Fruit fly (Drosophila melanogaster) whole organism, adult: Measurements from ENCODE around the gene CG34290.

Experiments used
- CG11617 ChIP-seq: fragments of 200-800 bp; sonication (Bioruptor generic); optimal IDR thresholded peaks from 2 replicates; lab custom pipeline; 2017; ENCODE audit warnings: mild to moderate bottlenecking, missing biosample characterization, missing genetic modification reagents, missing genetic modification characterization
- CG12768 ChIP-seq: fragments of 200-800 bp; sonication (Bioruptor generic); optimal IDR thresholded peaks from 2 replicates; lab custom pipeline; 2017; ENCODE audit warnings: missing biosample characterization, missing genetic modification characterization, mild to moderate bottlenecking, moderate library complexity, missing genetic modification reagents
- CG14711 ChIP-seq: fragments of 200-800 bp; sonication (Bioruptor generic); optimal IDR thresholded peaks from 2 replicates; lab custom pipeline; 2018; ENCODE audit warnings: missing biosample characterization, mild to moderate bottlenecking, missing genetic modification characterization, moderate library complexity
- CG1620 ChIP-seq: fragments of 200-800 bp; sonication (Bioruptor generic); optimal IDR thresholded peaks from 2 replicates; lab custom pipeline; 2016; ENCODE audit warnings: missing biosample characterization, missing genetic modification characterization
- CG33017 ChIP-seq: fragments of 200-800 bp; sonication (Bioruptor generic); optimal IDR thresholded peaks from 2 replicates; lab custom pipeline; 2018; ENCODE audit warnings: missing biosample characterization, mild to moderate bottlenecking, missing genetic modification characterization, moderate library complexity
- CG5204 ChIP-seq: fragments of 200-800 bp; sonication (Bioruptor generic); optimal IDR thresholded peaks from 2 replicates; lab custom pipeline; 2016; ENCODE audit warnings: missing biosample characterization, missing genetic modification characterization
- CG7045 ChIP-seq: fragments of 200-800 bp; sonication (Bioruptor generic); optimal IDR thresholded peaks from 2 replicates; lab custom pipeline; 2017; ENCODE audit warnings: missing biosample characterization, mild to moderate bottlenecking, missing genetic modification characterization
- CG7101 ChIP-seq: fragments of 200-800 bp; sonication (Bioruptor generic); optimal IDR thresholded peaks from 2 replicates; lab custom pipeline; 2018; ENCODE audit warnings: missing biosample characterization, mild to moderate bottlenecking, missing genetic modification characterization, moderate library complexity
- Clk ChIP-seq: fragments of 200-800 bp; sonication (Bioruptor generic); optimal IDR thresholded peaks from 2 replicates; lab custom pipeline; 2017; ENCODE audit warnings: missing biosample characterization, missing genetic modification characterization
- Crg-1 ChIP-seq: fragments of 200-800 bp; sonication (Bioruptor generic); optimal IDR thresholded peaks from 2 replicates; lab custom pipeline; 2016; ENCODE audit warnings: missing biosample characterization, missing genetic modification characterization
- Hr96 ChIP-seq: fragments of 200-800 bp; sonication (Bioruptor generic); optimal IDR thresholded peaks from 2 replicates; lab custom pipeline; 2016; ENCODE audit warnings: missing biosample characterization, missing genetic modification characterization
- Mnt ChIP-seq: fragments of 200-800 bp; sonication (Bioruptor generic); optimal IDR thresholded peaks from 2 replicates; lab custom pipeline; 2016; ENCODE audit warnings: missing biosample characterization, mild to moderate bottlenecking, missing genetic modification characterization
- bab1 ChIP-seq: fragments of 200-800 bp; sonication (Bioruptor generic); optimal IDR thresholded peaks from 3 replicates; lab custom pipeline; 2019; ENCODE audit warnings: missing biosample characterization, mild to moderate bottlenecking, missing genetic modification characterization, moderate library complexity
- cic ChIP-seq: fragments of 200-800 bp; sonication (Bioruptor generic); optimal IDR thresholded peaks from 2 replicates; lab custom pipeline; 2017; ENCODE audit warnings: missing biosample characterization, mild to moderate bottlenecking, missing genetic modification characterization, moderate library complexity
- cnc ChIP-seq, 2 experiments: fragments of >200 bp; optimal IDR thresholded peaks; 2 replicates each; lab custom pipeline; 2017
- kay ChIP-seq: fragments of 200-800 bp; sonication (Bioruptor generic); peaks from one replicate; lab custom pipeline; 2016; ENCODE audit warnings: missing biosample characterization, missing genetic modification characterization, borderline replicate concordance
- ovo ChIP-seq: fragments of 200-800 bp; sonication (Bioruptor generic); optimal IDR thresholded peaks from 2 replicates; lab custom pipeline; 2016; ENCODE audit warnings: missing biosample characterization, missing genetic modification characterization
- pad ChIP-seq: fragments of 200-800 bp; sonication (Bioruptor generic); optimal IDR thresholded peaks from 3 replicates; lab custom pipeline; 2017; ENCODE audit warnings: missing biosample characterization, missing genetic modification characterization, mild to moderate bottlenecking, moderate library complexity, missing genetic modification reagents
- tj ChIP-seq: fragments of 200-800 bp; sonication (Bioruptor generic); optimal IDR thresholded peaks from 3 replicates; lab custom pipeline; 2017; ENCODE audit warnings: missing biosample characterization, mild to moderate bottlenecking, missing genetic modification characterization, moderate library complexity
- toe ChIP-seq: fragments of 200-800 bp; sonication (Bioruptor generic); optimal IDR thresholded peaks from 2 replicates; lab custom pipeline; 2016; ENCODE audit warnings: missing biosample characterization, missing genetic modification characterization

Gene CG34290

DNA sequence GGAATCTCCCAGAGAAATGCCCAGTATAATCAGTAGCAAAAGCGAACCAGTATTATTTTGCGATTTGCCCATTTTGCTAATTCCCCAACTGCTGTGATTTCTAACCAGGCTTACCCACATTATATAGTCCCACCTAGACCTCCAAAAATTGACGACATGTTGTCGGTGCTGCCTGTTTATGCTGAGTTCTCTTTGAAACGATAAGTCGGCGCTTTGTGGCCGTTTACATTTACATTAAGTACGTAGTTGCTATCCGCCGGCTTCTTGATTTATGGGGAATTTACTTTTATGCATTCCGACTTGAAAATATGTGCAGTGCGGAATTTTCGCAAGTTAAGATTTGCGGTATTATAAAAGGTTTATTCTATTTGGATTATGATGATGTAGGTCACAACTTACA lies 4.7 kb upstream of the CG34290 start, which contains the start of gene CG5715:
Gene CG5715 (minus strand): TSS at position 101 of the 400 bp plus-strand sequence.
- TF ChIP-seq cic (GFP tag; lab: Kevin White, UChicago) = no peak
- TF ChIP-seq CG1620 = no peak
- TF ChIP-seq CG14711 (tag; lab: Kevin White, UChicago) = no peak
- TF ChIP-seq CG7101 = no peak
- TF ChIP-seq CG5204 = no peak
- TF ChIP-seq bab1 (GFP tag; lab: Kevin White, UChicago) = no peak
- TF ChIP-seq Mnt (GFP tag; lab: Kevin White, UChicago) = no peak
- TF ChIP-seq pad (GFP tag; lab: Kevin White, UChicago) = no peak
- TF ChIP-seq CG33017 (tag; lab: Kevin White, UChicago) = no peak
- no peak for TF ChIP-seq ovo (GFP tag; lab: Kevin White, UChicago)
- no peak for TF ChIP-seq toe (GFP tag; lab: Kevin White, UChicago)
- no peak for TF ChIP-seq CG11617 (GFP tag; lab: Kevin White, UChicago)
- TF ChIP-seq Clk (GFP tag; lab: Kevin White, UChicago) = no peak
- TF ChIP-seq Hr96 (GFP tag; lab: Kevin White, UChicago) = no peak
- no peak for TF ChIP-seq Crg-1 (GFP tag; lab: Kevin White, UChicago)
- no peak for TF ChIP-seq cnc (optimal IDR thresholded peaks at IDR 0.05; lab: Kevin White, UChicago)
- TF ChIP-seq CG7045 (GFP tag; lab: Kevin White, UChicago) = no peak
- TF ChIP-seq tj (GFP tag; lab: Kevin White, UChicago) = no peak

DNA sequence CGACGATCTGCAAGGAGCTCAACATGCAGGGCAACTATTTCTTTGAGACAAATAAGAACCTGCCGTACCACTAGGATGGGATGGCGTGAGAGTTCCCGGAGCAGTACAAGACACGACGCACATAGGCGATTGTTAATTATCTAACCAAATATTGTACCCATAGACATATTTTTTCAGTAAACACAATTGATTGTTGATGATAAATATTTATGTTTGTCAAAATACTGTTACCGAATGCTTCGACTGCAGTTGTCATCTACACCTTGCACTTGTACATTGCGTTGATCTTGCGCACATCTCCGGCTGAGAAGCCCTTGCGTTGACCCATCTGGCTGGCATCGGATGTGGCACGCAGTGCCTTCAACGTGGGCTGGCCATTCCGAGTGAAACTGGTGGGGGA lies 3.6 kb upstream of the CG34290 start:
- no peak for TF ChIP-seq toe (GFP tag; lab: Kevin White, UChicago)
- no peak for TF ChIP-seq Mnt (GFP tag; lab: Kevin White, UChicago)
- TF ChIP-seq CG5204 = no peak
- no peak for TF ChIP-seq kay
- TF ChIP-seq CG11617 (GFP tag; lab: Kevin White, UChicago) = no peak

DNA sequence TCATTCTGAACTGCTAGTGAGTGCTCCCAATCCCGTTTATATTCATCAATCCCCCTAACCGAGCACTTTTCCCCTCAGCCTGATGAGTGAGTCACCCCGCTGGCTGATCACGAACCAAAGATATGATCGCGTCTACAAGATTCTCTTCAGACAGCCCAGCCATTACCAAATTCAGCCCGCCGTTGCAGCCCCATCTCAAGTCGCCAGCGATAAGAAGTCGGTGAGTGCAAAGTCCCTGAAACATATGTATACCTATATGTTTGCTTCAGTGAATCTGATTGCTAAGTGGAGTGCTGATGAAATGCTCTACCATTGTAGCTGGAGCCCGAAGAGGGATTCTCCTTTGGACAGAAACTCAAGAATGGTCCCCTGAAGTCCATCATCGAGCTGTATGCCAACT lies 2.5 kb downstream of the CG34290 start:
- TF ChIP-seq CG5204 (no peak), pad (GFP tag; lab: Kevin White, UChicago) (no peak), CG7101 (no peak), Mnt (GFP tag; lab: Kevin White, UChicago) (no peak), CG33017 (tag; lab: Kevin White, UChicago) (no peak), Hr96 (GFP tag; lab: Kevin White, UChicago) (no peak), tj (GFP tag; lab: Kevin White, UChicago) (no peak), CG11617 (GFP tag; lab: Kevin White, UChicago) (no peak), cic (GFP tag; lab: Kevin White, UChicago) (no peak), bab1 (GFP tag; lab: Kevin White, UChicago) (no peak), cnc (optimal IDR thresholded peaks at IDR 0.05; lab: Kevin White, UChicago) (no peak), ovo (GFP tag; lab: Kevin White, UChicago) (no peak), Crg-1 (GFP tag; lab: Kevin White, UChicago) (no peak)

DNA sequence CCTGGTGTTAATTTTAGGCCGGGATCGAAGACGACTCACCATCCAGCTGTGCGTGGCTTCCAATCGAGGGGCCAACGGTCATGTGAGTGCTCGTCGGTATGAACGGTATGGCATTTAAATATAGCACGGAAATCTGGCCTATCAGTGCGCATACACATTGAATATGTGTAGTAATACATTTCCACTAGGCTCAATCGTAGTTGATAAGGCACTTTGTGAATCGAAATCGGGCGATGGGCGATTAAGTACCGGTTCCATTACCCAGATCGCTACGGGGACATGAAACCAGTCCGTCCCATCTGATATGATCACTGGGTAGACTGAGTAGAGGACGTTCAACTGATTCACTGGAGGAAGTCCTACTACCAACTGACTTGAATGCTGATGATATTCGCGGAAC lies 4.2 kb downstream of the CG34290 start:
- no peak for TF ChIP-seq ovo (GFP tag; lab: Kevin White, UChicago)
- peak; percentile 52 for TF ChIP-seq cic (GFP tag; lab: Kevin White, UChicago)

DNA sequence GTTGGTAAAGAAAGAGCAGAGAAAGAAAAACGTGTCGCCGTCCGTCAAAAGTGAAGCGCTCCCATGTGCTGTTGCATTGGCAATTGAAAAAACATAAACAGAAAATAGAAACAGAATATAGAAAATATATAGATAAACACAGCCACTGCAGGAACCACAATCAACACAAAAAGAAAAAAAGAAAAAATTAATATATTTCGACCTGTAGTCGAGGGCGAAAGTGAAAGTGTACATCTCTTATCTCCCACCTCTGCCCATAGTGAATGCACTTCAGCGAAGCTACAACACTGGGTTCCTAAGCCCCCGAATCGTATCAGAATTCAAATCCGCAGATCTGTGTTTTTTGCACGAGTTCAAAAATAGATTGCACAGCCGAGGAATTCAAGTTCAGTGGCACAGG lies 5.5 kb downstream of the CG34290 start:
- TF ChIP-seq CG11617 (GFP tag; lab: Kevin White, UChicago) = no peak
- no peak for TF ChIP-seq CG33017 (tag; lab: Kevin White, UChicago)
- TF ChIP-seq Hr96 (GFP tag; lab: Kevin White, UChicago) = no peak
- no peak for TF ChIP-seq CG7101
- no peak for TF ChIP-seq cic (GFP tag; lab: Kevin White, UChicago)
- TF ChIP-seq tj (GFP tag; lab: Kevin White, UChicago) = no peak
- no peak for TF ChIP-seq CG7045 (GFP tag; lab: Kevin White, UChicago)
- no peak for TF ChIP-seq Crg-1 (GFP tag; lab: Kevin White, UChicago)
- no peak for TF ChIP-seq Mnt (GFP tag; lab: Kevin White, UChicago)
- TF ChIP-seq ovo (GFP tag; lab: Kevin White, UChicago) = no peak
- no peak for TF ChIP-seq pad (GFP tag; lab: Kevin White, UChicago)
- no peak for TF ChIP-seq CG1620
- TF ChIP-seq CG5204 = no peak
- no peak for TF ChIP-seq bab1 (GFP tag; lab: Kevin White, UChicago)
- no peak for TF ChIP-seq Clk (GFP tag; lab: Kevin White, UChicago)

DNA sequence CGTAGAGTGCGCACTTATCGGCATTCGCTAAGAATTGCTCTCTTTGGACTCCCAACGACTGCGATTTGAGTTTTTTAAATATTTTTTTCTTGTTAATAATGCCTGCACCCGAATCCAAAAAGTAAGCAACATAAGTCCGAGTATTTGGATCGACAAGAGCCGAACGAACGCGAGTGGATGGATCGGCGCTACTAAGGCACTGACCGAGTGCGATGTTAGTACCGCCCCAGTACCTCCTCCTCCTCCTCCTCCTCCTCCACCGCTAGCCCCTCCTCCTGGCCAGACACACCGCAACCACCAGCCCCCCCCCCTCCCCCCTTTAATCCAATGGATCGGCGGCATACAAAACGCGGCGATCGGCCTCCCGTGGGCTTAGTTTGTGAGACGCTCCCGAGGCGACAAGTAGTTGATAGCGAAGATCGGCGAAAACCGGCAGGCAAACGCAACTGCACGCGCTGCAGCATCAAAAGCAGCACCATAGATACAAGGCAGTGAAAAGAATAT lies 6.0 kb downstream of the CG34290 start, which contains the start of gene CG6356:
Gene CG6356 (plus strand): TSS at position 374 of the 504 bp plus-strand sequence.
- peak; percentile 63 for TF ChIP-seq CG12768 (GFP tag; lab: Kevin White, UChicago)
- no peak for TF ChIP-seq kay

DNA sequence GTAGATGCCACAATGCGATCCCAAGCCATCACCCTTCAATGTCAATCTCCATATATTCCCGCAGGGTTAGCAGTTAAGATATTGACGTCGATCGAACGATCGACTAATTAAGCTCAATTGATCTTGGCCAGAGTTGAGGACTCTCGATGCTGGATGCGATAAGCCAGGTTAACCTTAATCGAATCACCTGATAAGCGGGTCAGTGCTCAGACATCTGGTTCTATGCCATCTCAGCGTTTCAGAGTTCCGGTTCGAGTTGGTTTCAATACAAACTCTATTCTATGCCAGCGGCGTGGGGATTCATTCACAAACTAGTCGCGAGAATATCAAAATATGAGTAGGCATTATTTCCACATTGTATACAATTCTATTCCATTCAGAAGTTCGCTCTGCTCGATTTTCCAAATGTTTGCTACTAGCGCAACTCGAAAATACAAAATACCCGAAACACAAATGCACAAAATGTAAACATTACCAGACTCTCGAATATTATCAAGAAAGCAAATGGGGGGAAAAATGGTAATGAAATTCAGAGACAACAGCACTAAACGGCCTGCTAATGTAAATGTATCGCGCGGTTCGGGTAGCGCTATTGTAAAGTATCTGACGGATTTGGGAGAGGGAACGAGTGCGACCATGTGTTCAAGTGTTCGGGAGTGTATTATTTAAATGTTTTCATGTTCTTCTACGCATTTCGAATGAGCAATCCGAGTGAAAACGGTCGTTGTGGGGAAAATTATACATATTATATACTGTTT lies 6.9 kb downstream of the CG34290 start:
- TF ChIP-seq pad (GFP tag; lab: Kevin White, UChicago) = no peak
- TF ChIP-seq CG7101 = no peak
- no peak for TF ChIP-seq CG14711 (tag; lab: Kevin White, UChicago)
- TF ChIP-seq Crg-1 (GFP tag; lab: Kevin White, UChicago) = no peak
- TF ChIP-seq CG11617 (GFP tag; lab: Kevin White, UChicago) = no peak
- no peak for TF ChIP-seq ovo (GFP tag; lab: Kevin White, UChicago)
- TF ChIP-seq toe (GFP tag; lab: Kevin White, UChicago) = no peak
- no peak for TF ChIP-seq CG12768 (GFP tag; lab: Kevin White, UChicago)
- TF ChIP-seq kay = no peak
- no peak for TF ChIP-seq CG7045 (GFP tag; lab: Kevin White, UChicago)
- TF ChIP-seq cic (GFP tag; lab: Kevin White, UChicago) = no peak
- TF ChIP-seq tj (GFP tag; lab: Kevin White, UChicago) = no peak
- no peak for TF ChIP-seq Mnt (GFP tag; lab: Kevin White, UChicago)
- TF ChIP-seq bab1 (GFP tag; lab: Kevin White, UChicago) = no peak
- TF ChIP-seq CG33017 (tag; lab: Kevin White, UChicago) = no peak
- TF ChIP-seq Clk (GFP tag; lab: Kevin White, UChicago) = no peak
- no peak for TF ChIP-seq CG1620
